Worm (Caenorhabditis elegans): ENCODE measurements around the gene srbc-44.

- TF ChIP-seq dao-5 (tag; optimal IDR thresholded peaks at IDR 0.05): no peak
- TF ChIP-seq him-1 (tag; optimal IDR thresholded peaks at IDR 0.05): no peak
Observed at ce11 chrV:12759660-12760059, 28.7 kb downstream of the srbc-44 start, which contains the start of gene papl-1.
